Worm (Caenorhabditis elegans): ENCODE data around the gene gst-2.

DNA sequence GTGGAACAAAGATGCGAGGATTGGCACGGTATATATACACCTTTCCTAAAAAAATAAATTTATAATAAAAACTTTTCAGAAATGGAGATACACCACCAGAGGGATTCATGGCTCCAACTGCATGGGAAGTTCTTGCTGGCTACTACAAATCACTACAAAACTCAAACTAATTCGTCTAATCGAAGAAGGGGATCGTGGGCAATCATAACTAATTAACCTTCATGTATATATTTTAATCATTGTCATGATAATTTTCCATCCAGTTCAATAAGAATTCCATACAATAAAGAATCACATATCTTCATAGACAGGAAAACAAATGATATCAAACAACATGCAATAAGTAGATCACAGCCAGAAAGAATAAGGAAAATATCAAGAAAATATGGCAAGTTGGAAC is 22.2 kb upstream of the gst-2 start:
- no peak for TF ChIP-seq ceh-9 (tag; optimal IDR thresholded peaks at IDR 0.05)
- no peak for TF ChIP-seq ztf-16 (tag; optimal IDR thresholded peaks at IDR 0.05)
- no peak for TF ChIP-seq unc-55 (GFP tag; optimal IDR thresholded peaks at IDR 0.05)
- TF ChIP-seq madf-2 (tag; optimal IDR thresholded peaks at IDR 0.05) = no peak
- no peak for TF ChIP-seq syd-9 (tag; optimal IDR thresholded peaks at IDR 0.05)
- TF ChIP-seq dve-1 (tag; optimal IDR thresholded peaks at IDR 0.05) = no peak
- no peak for TF ChIP-seq tbx-2 (tag; optimal IDR thresholded peaks at IDR 0.05)
- TF ChIP-seq pros-1 (tag; optimal IDR thresholded peaks at IDR 0.05) = no peak

All from whole organism, late embryonic.